Fruit fly (Drosophila melanogaster): ENCODE measurements around the gene Brd.

Gene Brd

DNA sequence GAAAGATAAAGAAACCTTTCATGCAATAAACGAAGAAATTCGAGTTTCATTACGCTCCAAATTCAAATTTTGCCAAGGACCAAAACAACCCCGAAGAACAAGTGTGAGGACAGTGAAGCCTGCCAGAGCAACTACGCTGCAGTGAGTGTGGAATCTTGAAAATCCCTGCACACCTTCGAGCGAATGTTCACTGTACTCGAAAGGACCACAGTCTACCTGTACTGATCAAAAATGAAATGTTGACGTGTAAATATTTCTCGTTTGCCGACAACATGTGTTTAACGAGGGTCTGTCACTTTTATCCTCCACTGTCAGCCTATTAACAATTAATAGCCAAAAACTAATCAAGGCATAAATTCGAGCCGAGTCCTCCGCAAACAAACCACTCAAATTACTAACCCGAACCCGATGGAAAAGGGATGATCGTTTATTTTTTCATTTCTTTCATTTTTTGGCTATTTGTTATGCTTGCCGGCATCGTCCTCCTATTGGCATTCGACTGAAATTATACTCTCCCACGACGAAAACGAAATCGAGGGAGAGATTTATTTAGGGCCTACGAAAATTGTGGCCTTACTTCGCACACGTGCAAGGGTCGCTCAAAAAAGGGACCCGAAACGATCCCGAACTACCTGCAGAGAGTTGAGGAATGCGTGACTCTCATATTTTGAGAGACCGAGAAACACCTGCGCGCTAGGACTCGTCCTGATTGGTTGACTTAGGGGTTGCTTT is 408 bp upstream of the Brd start (continued):
- TF ChIP-seq Med (GFP tag) (no peak), CG11247 (GFP tag; IDR thresholded peaks at IDR 0.05) (no peak), Bgb (GFP tag; IDR thresholded peaks at IDR 0.05; ENCODE audit: partially characterized antibody) (no peak), ara (GFP tag; IDR thresholded peaks at IDR 0.05) (no peak), lbe (GFP tag; optimal IDR thresholded peaks at IDR 0.05) (no peak), pzg (GFP tag; optimal IDR thresholded peaks at IDR 0.05) (no peak), NFAT (GFP tag; IDR thresholded peaks at IDR 0.05) (no peak), cg (GFP tag; optimal IDR thresholded peaks at IDR 0.05) (no peak), gt (GFP tag; IDR thresholded peaks at IDR 0.05) (no peak), nerfin-2 (GFP tag; IDR thresholded peaks at IDR 0.05; ENCODE audit: partially characterized antibody) (no peak), org-1 (GFP tag; optimal IDR thresholded peaks at IDR 0.05) (no peak), zf30C (GFP tag; optimal IDR thresholded peaks at IDR 0.05) (no peak), Hr39 (optimal IDR thresholded peaks at IDR 0.05) (no peak), CG9609 (GFP tag; optimal IDR thresholded peaks at IDR 0.05) (no peak), tll (GFP tag; optimal IDR thresholded peaks at IDR 0.05) (peak in 1 of 2 experiments; percentile 89), Nf-YB (GFP tag; optimal IDR thresholded peaks at IDR 0.05) (peak; percentile 89), Myb (GFP tag; optimal IDR thresholded peaks at IDR 0.05) (no peak), Usf (GFP tag; optimal IDR thresholded peaks at IDR 0.05) (no peak), CG32767 (GFP tag; IDR thresholded peaks at IDR 0.05) (no peak), CG10654 (GFP tag; optimal IDR thresholded peaks at IDR 0.05) (no peak), wdn (GFP tag; IDR thresholded peaks at IDR 0.05) (no peak), CG9727 (GFP tag; optimal IDR thresholded peaks at IDR 0.05) (peak; percentile 56), row (GFP tag; IDR thresholded peaks at IDR 0.05) (peak; percentile 64), Optix (GFP tag; IDR thresholded peaks at IDR 0.05) (no peak), CG4854 (GFP tag; optimal IDR thresholded peaks at IDR 0.05) (no peak), CG9437 (GFP tag; optimal IDR thresholded peaks at IDR 0.05) (no peak), CG17361 (GFP tag; IDR thresholded peaks at IDR 0.05) (peak; percentile 44; the same call in 1 of the 3 replicates), Hey (tag; optimal IDR thresholded peaks at IDR 0.05) (no peak), Blimp-1 (GFP tag; optimal IDR thresholded peaks at IDR 0.05) (no peak), Fer3 (tag; optimal IDR thresholded peaks at IDR 0.05) (no peak), repo (GFP tag; optimal IDR thresholded peaks at IDR 0.05) (no peak), kah (GFP tag; optimal IDR thresholded peaks at IDR 0.05) (no peak), HmgD (GFP tag; optimal IDR thresholded peaks at IDR 0.05) (no peak), GATAe (GFP tag; conservative IDR thresholded peaks at IDR 0.05) (no peak), Six4 (GFP tag; optimal IDR thresholded peaks at IDR 0.05) (peak; percentile 11), CG2712 (tag; optimal IDR thresholded peaks at IDR 0.05) (peak; percentile 16), NC2α (GFP tag; optimal IDR thresholded peaks at IDR 0.05) (no peak), ERR (GFP tag; optimal IDR thresholded peaks at IDR 0.05) (no peak), Chrac-16 (GFP tag; optimal IDR thresholded peaks at IDR 0.05) (peak; percentile 39), dan (GFP tag; IDR thresholded peaks at IDR 0.05) (no peak), Oaz (GFP tag; IDR thresholded peaks at IDR 0.05) (no peak), CTCF (GFP tag; optimal IDR thresholded peaks at IDR 0.05) (no peak), Dll (GFP tag; IDR thresholded peaks at IDR 0.05; ENCODE audit: partially characterized antibody) (no peak), sim (GFP tag; IDR thresholded peaks at IDR 0.05) (no peak), seq (GFP tag; IDR thresholded peaks at IDR 0.05) (no peak), trem (tag; optimal IDR thresholded peaks at IDR 0.05) (peak; percentile 11), Xrp1 (GFP tag; IDR thresholded peaks at IDR 0.05) (peak; percentile 51), CG7928 (GFP tag; optimal IDR thresholded peaks at IDR 0.05) (no peak), stc (GFP tag; IDR thresholded peaks at IDR 0.05) (no peak), salm (tag; optimal IDR thresholded peaks at IDR 0.05) (no peak), CG1792 (GFP tag; optimal IDR thresholded peaks at IDR 0.05) (no peak), CG8478 (optimal IDR thresholded peaks at IDR 0.05) (no peak)
